Worm (Caenorhabditis elegans): ENCODE results near the gene pqn-89.
A peak's percentile ranks its signal among the peaks of the same experiment; 100 is the strongest.

DNA sequence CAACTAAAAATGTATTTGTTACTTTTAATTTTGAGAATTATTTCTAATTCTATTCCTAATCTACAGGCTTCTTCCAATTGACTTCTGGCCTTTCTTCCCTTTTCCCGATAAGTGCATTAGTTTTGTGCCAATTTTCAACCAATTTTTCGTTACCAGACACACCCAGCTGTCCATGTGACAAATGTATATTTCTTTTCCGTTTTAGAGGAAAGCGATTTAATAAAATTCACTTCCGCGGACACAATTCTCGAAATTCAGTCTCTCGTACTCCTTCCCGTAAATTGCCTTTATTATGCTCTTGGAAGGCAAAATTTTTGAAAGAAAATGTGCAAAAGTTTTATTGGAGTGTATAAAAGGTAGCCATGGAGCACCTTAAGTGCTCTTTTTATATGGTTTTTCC is 36.4 kb downstream of the pqn-89 start:
- TF ChIP-seq nhr-237 (tag; optimal IDR thresholded peaks at IDR 0.05) (no peak), R02D3.7 (tag; optimal IDR thresholded peaks at IDR 0.05) (no peak), mab-5 (tag; optimal IDR thresholded peaks at IDR 0.05) (no peak), sma-9 (GFP tag; optimal IDR thresholded peaks at IDR 0.05) (peak; percentile 27), sma-9 (tag; optimal IDR thresholded peaks at IDR 0.05) (no peak), lin-11 (tag; optimal IDR thresholded peaks at IDR 0.05) (no peak), nhr-11 (tag; optimal IDR thresholded peaks at IDR 0.05) (no peak), mdl-1 (tag; optimal IDR thresholded peaks at IDR 0.05) (no peak), elt-3 (tag; optimal IDR thresholded peaks at IDR 0.05) (no peak), nhr-6 (tag; optimal IDR thresholded peaks at IDR 0.05) (no peak), zag-1 (tag; optimal IDR thresholded peaks at IDR 0.05) (no peak), gmeb-1 (tag; optimal IDR thresholded peaks at IDR 0.05) (no peak), ama-1 (optimal IDR thresholded peaks at IDR 0.05) (no peak), aly-2 (tag; optimal IDR thresholded peaks at IDR 0.05) (no peak), nhr-25 (tag; optimal IDR thresholded peaks at IDR 0.05) (no peak)
